Fruit fly (Drosophila melanogaster): Measurements from ENCODE around the gene Gr77a.

The Gr77a gene

DNA sequence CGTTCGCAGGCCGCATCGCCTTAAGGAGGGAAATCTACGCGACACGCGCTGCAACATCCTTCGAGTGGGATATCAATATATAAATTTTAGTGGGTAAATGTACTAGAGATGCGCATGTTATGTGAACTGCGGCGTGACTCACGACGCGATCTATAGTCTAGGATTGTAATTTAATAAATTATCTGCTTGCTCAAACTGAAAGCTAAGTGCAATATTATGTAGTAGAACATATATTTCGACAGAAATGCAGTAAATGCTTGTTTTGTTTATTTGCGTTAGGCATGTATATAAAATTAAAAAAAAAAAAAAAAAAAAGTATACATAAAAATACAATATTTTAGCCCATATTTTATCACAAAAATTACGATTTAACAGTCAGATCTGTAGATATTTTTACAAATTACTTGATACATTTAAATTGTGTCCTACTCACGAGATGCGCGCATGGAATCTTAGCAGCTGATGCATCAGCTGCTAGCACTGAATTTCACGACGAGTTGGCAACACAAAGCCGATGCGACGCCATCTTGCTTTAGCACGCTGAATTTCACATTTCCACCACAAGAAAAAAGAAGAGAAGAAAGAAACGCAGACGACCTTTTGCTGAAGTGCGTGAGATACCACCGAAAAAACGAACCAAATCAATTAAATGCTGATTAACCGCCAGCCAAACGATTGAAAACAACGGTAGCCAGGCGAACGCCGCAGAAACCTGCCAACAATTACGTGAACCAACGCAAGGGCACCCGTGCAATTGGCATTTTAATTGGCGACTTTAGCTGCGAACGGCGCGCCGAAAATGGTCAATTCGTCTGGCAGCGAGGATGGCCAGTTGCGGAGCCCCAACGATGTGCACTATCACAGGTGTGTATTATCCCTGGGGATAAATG, 32.0 kb upstream of the Gr77a start, which contains the start of the genes CG4042 and Pitslre (continued):
- TF ChIP-seq scrt (GFP tag; optimal IDR thresholded peaks at IDR 0.05) (no peak), CG33213 (GFP tag; optimal IDR thresholded peaks at IDR 0.05) (no peak), CG10431 (GFP tag; optimal IDR thresholded peaks at IDR 0.05) (peak; percentile 7), CG2678 (tag; optimal IDR thresholded peaks at IDR 0.05) (peak; percentile 43), Hsf (GFP tag; optimal IDR thresholded peaks at IDR 0.05) (peak; percentile 29), amos (GFP tag; IDR thresholded peaks at IDR 0.05; ENCODE audit: partially characterized antibody) (peak; percentile 55), ase (GFP tag; IDR thresholded peaks at IDR 0.05) (0 out of 3 replicates have a peak, but pooled peaks have one; percentile 14), HLH4C (GFP tag; IDR thresholded peaks at IDR 0.05; ENCODE audit: partially characterized antibody) (peak; percentile 57; the same call in 2 of the 3 replicates), CG8388 (GFP tag; optimal IDR thresholded peaks at IDR 0.05) (peak; percentile 31), ewg (GFP tag; optimal IDR thresholded peaks at IDR 0.05) (peak; percentile 40), CG2129 (GFP tag; IDR thresholded peaks at IDR 0.05; ENCODE audit: partially characterized antibody) (peak; percentile 72), Ptx1 (GFP tag; IDR thresholded peaks at IDR 0.05) (0 out of 2 replicates have a peak, but pooled peaks have one; percentile 15), crp (GFP tag; optimal IDR thresholded peaks at IDR 0.05) (peak; percentile 95 to 96), NfI (GFP tag; optimal IDR thresholded peaks at IDR 0.05) (peak; percentile 42), sens (GFP tag) (peak; percentile 90), CG14710 (tag; optimal IDR thresholded peaks at IDR 0.05) (peak; percentile 37), Sox100B (GFP tag; optimal IDR thresholded peaks at IDR 0.05) (peak; percentile 59), ap (GFP tag; IDR thresholded peaks at IDR 0.05) (0 out of 2 replicates have a peak, but pooled peaks have one; percentile 23), chinmo (GFP tag; IDR thresholded peaks at IDR 0.05; ENCODE audit: partially characterized antibody) (0 out of 4 replicates have a peak, but pooled peaks have one; percentile 15), dysf (GFP tag; IDR thresholded peaks at IDR 0.05) (peak; percentile 36; the same call in 1 of the 3 replicates), MBD-R2 (GFP tag; IDR thresholded peaks at IDR 0.05) (peak; percentile 64), pita (GFP tag; optimal IDR thresholded peaks at IDR 0.05) (no peak), CG11723 (GFP tag; optimal IDR thresholded peaks at IDR 0.05) (no peak), E2f1 (GFP tag; IDR thresholded peaks at IDR 0.05) (peak; percentile 34; the same call in 1 of the 2 replicates), ranshi (GFP tag; IDR thresholded peaks at IDR 0.05) (no peak), CoRest (tag; optimal IDR thresholded peaks at IDR 0.05) (peak; percentile 26), CG13775 (GFP tag; optimal IDR thresholded peaks at IDR 0.05) (peak; percentile 45), Ets65A (GFP tag) (peak; percentile 83), nerfin-1 (tag; optimal IDR thresholded peaks at IDR 0.05) (no peak), CG11696 (GFP tag; IDR thresholded peaks at IDR 0.05) (no peak), Bdp1 (GFP tag; optimal IDR thresholded peaks at IDR 0.05) (peak; percentile 16), sd (tag; optimal IDR thresholded peaks at IDR 0.05) (no peak), Hr3 (GFP tag; optimal IDR thresholded peaks at IDR 0.05) (peak; percentile 61), CG17612 (GFP tag; IDR thresholded peaks at IDR 0.05) (no peak), CG32767 (GFP tag; IDR thresholded peaks at IDR 0.05) (no peak), ash1 (GFP tag; optimal IDR thresholded peaks at IDR 0.05) (no peak), CG17359 (tag; optimal IDR thresholded peaks at IDR 0.05) (peak; percentile 55), CG12155 (GFP tag; optimal IDR thresholded peaks at IDR 0.05) (peak; percentile 53), cwo (GFP tag; optimal IDR thresholded peaks at IDR 0.05) (peak; percentile 7), CG7357 (GFP tag; IDR thresholded peaks at IDR 0.05) (no peak), CG13296 (GFP tag; optimal IDR thresholded peaks at IDR 0.05) (peak; percentile 47), MESR4 (GFP tag; optimal IDR thresholded peaks at IDR 0.05) (peak; percentile 97), CG2116 (GFP tag; optimal IDR thresholded peaks at IDR 0.05) (peak; percentile 25), CG42726 (GFP tag; IDR thresholded peaks at IDR 0.05; ENCODE audit: partially characterized antibody) (0 out of 2 replicates have a peak, but pooled peaks have one; percentile 30), CG2712 (tag; optimal IDR thresholded peaks at IDR 0.05) (peak; percentile 60), hth (optimal IDR thresholded peaks at IDR 0.05) (no peak), CG31441 (GFP tag; IDR thresholded peaks at IDR 0.05) (0 out of 2 replicates have a peak, but pooled peaks have one; percentile 33)
